Worm (Caenorhabditis elegans): Measurements from ENCODE around the gene T23G5.3.

Gene T23G5.3

DNA sequence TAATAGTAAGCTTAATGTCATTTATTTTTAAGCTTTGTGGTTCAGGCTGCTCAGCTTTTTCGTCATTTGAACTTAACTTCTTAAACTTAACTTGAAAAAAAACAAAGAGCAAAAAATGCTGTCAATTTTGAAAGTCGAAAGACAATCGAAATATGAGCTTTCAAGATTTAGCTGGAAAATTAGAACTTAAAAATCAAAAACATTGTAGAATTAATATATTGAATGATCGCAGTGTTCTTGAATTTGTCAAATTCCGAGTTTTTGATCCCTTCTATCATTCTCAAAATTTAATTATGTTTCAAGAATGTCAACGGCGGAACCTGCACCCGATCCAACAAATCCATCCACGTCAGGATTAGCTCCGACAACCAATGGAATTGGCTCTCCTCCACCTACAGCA, 49.8 kb downstream of the T23G5.3 start, which contains the start of gene tax-4:
Gene tax-4, plus strand, starts transcription at position 301 of the 400 bp plus-strand sequence.
- TF ChIP-seq hlh-13 (GFP tag; optimal IDR thresholded peaks at IDR 0.05) (no peak), nfya-1 (tag; optimal IDR thresholded peaks at IDR 0.05) (no peak), lim-6 (tag; optimal IDR thresholded peaks at IDR 0.05) (no peak), ceh-18 (tag; optimal IDR thresholded peaks at IDR 0.05) (no peak), dve-1 (tag; optimal IDR thresholded peaks at IDR 0.05) (no peak), nhr-11 (tag; optimal IDR thresholded peaks at IDR 0.05) (no peak), syd-9 (tag; optimal IDR thresholded peaks at IDR 0.05) (no peak), ceh-31 (tag; optimal IDR thresholded peaks at IDR 0.05) (no peak), unc-3 (GFP tag; conservative IDR thresholded peaks at IDR 0.05) (no peak), unc-3 (tag; optimal IDR thresholded peaks at IDR 0.05) (no peak), pag-3 (tag; optimal IDR thresholded peaks at IDR 0.05; ENCODE audit: borderline replicate concordance) (no peak), ets-4 (tag; optimal IDR thresholded peaks at IDR 0.05) (no peak), elt-4 (tag; optimal IDR thresholded peaks at IDR 0.05) (no peak), ceh-22 (tag; optimal IDR thresholded peaks at IDR 0.05) (no peak), hlh-8 (tag; optimal IDR thresholded peaks at IDR 0.05) (no peak)
